Worm (Caenorhabditis elegans) whole organism, L3 larva: ENCODE measurements around the gene F27E5.8.
A peak's percentile ranks its signal among the peaks of the same experiment; 100 is the strongest.

Source experiments
- aly-2 ChIP-seq: fragments of 150-350 bp; optimal IDR thresholded peaks from 2 replicates; lab custom pipeline; 2014; ENCODE audit warnings: missing biosample characterization, missing genetic modification characterization
- ama-1 ChIP-seq: fragments of 150-350 bp; optimal IDR thresholded peaks from 2 replicates; lab custom pipeline; 2018
- ceh-28 ChIP-seq: fragments of 150-350 bp; optimal IDR thresholded peaks from 2 replicates; lab custom pipeline; 2014; ENCODE audit warnings: missing biosample characterization, missing genetic modification reagents, missing genetic modification characterization
- ceh-82 ChIP-seq: fragments of 150-350 bp; optimal IDR thresholded peaks from 2 replicates; lab custom pipeline; 2014; ENCODE audit warnings: missing biosample characterization, missing genetic modification characterization
- daf-12 ChIP-seq: fragments of 150-350 bp; optimal IDR thresholded peaks from 2 replicates; lab custom pipeline; 2014; ENCODE audit warnings: missing biosample characterization, missing genetic modification reagents, missing genetic modification characterization
- egl-27 ChIP-seq: sonication (generic microtip); optimal IDR thresholded peaks from 4 replicates; lab custom pipeline; 2017; ENCODE audit warnings: missing biosample characterization, missing genetic modification reagents, missing genetic modification characterization
- egl-5 ChIP-seq: fragments of 150-350 bp; optimal IDR thresholded peaks from 2 replicates; lab custom pipeline; 2017; ENCODE audit warnings: missing biosample characterization, missing genetic modification reagents, missing genetic modification characterization, inconsistent platforms
- elt-1 ChIP-seq: fragments of 150-350 bp; optimal IDR thresholded peaks from 2 replicates; lab custom pipeline; 2014; ENCODE audit warnings: missing biosample characterization, missing genetic modification characterization
- elt-2 ChIP-seq: sonication (generic microtip); optimal IDR thresholded peaks from 2 replicates; lab custom pipeline; 2016; ENCODE audit warnings: missing genetic modification reagents, mild to moderate bottlenecking, missing genetic modification characterization, missing compliant biosample characterization
- fos-1 ChIP-seq: fragments of 150-350 bp; optimal IDR thresholded peaks from 2 replicates; lab custom pipeline; 2014; ENCODE audit warnings: missing biosample characterization, missing genetic modification characterization
- hmg-11 ChIP-seq: sonication (generic microtip); optimal IDR thresholded peaks from 2 replicates; lab custom pipeline; 2016; ENCODE audit warnings: missing genetic modification characterization, missing compliant biosample characterization
- jun-1 ChIP-seq: fragments of 150-350 bp; optimal IDR thresholded peaks from 2 replicates; lab custom pipeline; 2014; ENCODE audit warnings: missing biosample characterization, missing genetic modification reagents, missing genetic modification characterization
- lin-39 ChIP-seq: fragments of 150-350 bp; optimal IDR thresholded peaks from 2 replicates; lab custom pipeline; 2018; ENCODE audit warnings: missing biosample characterization, missing genetic modification reagents, missing genetic modification characterization
- lsy-12 ChIP-seq: sonication (generic microtip); optimal IDR thresholded peaks from 2 replicates; lab custom pipeline; 2016; ENCODE audit warnings: mild to moderate bottlenecking, missing genetic modification characterization, missing compliant biosample characterization
- mdl-1 ChIP-seq: fragments of 150-350 bp; optimal IDR thresholded peaks from 2 replicates; lab custom pipeline; 2014; ENCODE audit warnings: missing biosample characterization, missing genetic modification characterization
- mml-1 ChIP-seq: fragments of 150-350 bp; sonication (generic microtip); optimal IDR thresholded peaks from 3 replicates; lab custom pipeline; 2014; ENCODE audit warnings: missing biosample characterization, missing genetic modification characterization
- nfya-1 ChIP-seq: sonication (generic microtip); optimal IDR thresholded peaks from 2 replicates; lab custom pipeline; 2017; ENCODE audit warnings: missing genetic modification characterization, mild to moderate bottlenecking, missing compliant biosample characterization, antibody characterized with exemption, moderate library complexity; ENCODE audit not compliant: insufficient read depth
- nhr-11 ChIP-seq: fragments of 150-350 bp; optimal IDR thresholded peaks from 2 replicates; lab custom pipeline; 2014; ENCODE audit warnings: missing biosample characterization, missing genetic modification characterization
- nhr-25 ChIP-seq: sonication (generic microtip); optimal IDR thresholded peaks from 2 replicates; lab custom pipeline; 2017; ENCODE audit warnings: missing biosample characterization, missing genetic modification characterization
- nhr-28 ChIP-seq: fragments of 150-350 bp; optimal IDR thresholded peaks from 2 replicates; lab custom pipeline; 2014; ENCODE audit warnings: missing biosample characterization, missing genetic modification characterization
- nhr-43 ChIP-seq: sonication (generic microtip); optimal IDR thresholded peaks from 2 replicates; lab custom pipeline; 2016; ENCODE audit warnings: mild to moderate bottlenecking, missing genetic modification characterization, missing compliant biosample characterization; ENCODE audit not compliant: poor library complexity, severe bottlenecking
- nhr-76 ChIP-seq: fragments of 150-350 bp; sonication (generic microtip); optimal IDR thresholded peaks from 5 replicates; lab custom pipeline; 2014; ENCODE audit warnings: missing biosample characterization, missing genetic modification characterization
- nhr-77 ChIP-seq: fragments of 150-350 bp; optimal IDR thresholded peaks from 2 replicates; lab custom pipeline; 2014; ENCODE audit warnings: missing biosample characterization, missing genetic modification characterization
- pha-4 ChIP-seq: fragments of 150-350 bp; optimal IDR thresholded peaks from 2 replicates; lab custom pipeline; 2014; ENCODE audit warnings: missing biosample characterization, missing genetic modification reagents, missing genetic modification characterization
- pqm-1 ChIP-seq: fragments of 150-350 bp; optimal IDR thresholded peaks from 2 replicates; lab custom pipeline; 2017; ENCODE audit warnings: missing biosample characterization, missing genetic modification characterization, inconsistent platforms
- skn-1 ChIP-seq: fragments of 150-350 bp; optimal IDR thresholded peaks from 2 replicates; lab custom pipeline; 2014; ENCODE audit warnings: missing biosample characterization, missing genetic modification characterization
- snpc-4 ChIP-seq: fragments of 150-350 bp; optimal IDR thresholded peaks from 2 replicates; lab custom pipeline; 2014; ENCODE audit warnings: missing biosample characterization, missing genetic modification characterization
- unc-62 ChIP-seq: fragments of 150-350 bp; sonication (generic microtip); optimal IDR thresholded peaks from 4 replicates; lab custom pipeline; 2014; ENCODE audit warnings: missing biosample characterization, missing genetic modification reagents, missing genetic modification characterization
- ztf-11 ChIP-seq: fragments of 150-350 bp; optimal IDR thresholded peaks from 2 replicates; lab custom pipeline; 2014; ENCODE audit warnings: missing biosample characterization, missing genetic modification characterization
- ztf-4 ChIP-seq: fragments of 150-350 bp; optimal IDR thresholded peaks from 2 replicates; lab custom pipeline; 2014; ENCODE audit warnings: missing biosample characterization, missing genetic modification characterization

The F27E5.8 gene

ce11 chrII:10139177-10139640 is 11.9 kb upstream of the F27E5.8 start, which contains the start of gene asah-2:
TSS of gene asah-2 (plus strand) at chrII:10139590.
- TF ChIP-seq egl-5 (no peak), pqm-1 (tag; lab: Kevin White, UChicago) (peak; percentile 72), ama-1 (lab: Kevin White, UChicago) (no peak), jun-1 (peak; percentile 61), pha-4 (tag; lab: Kevin White, UChicago) (peak; percentile 24), elt-2 (peak; percentile 81), snpc-4 (tag; lab: Kevin White, UChicago) (no peak), elt-1 (tag; lab: Kevin White, UChicago) (no peak), unc-62 (no peak)

ce11 chrII:10137358-10137757 is 10.1 kb upstream of the F27E5.8 start, which contains the start of gene phg-1:
TSS of gene phg-1 (plus strand) at chrII:10137658.
- TF ChIP-seq egl-27 (tag; lab: Kevin White, UChicago) (no peak), nfya-1 (tag; lab: Kevin White, UChicago) (no peak)
- TF ChIP-seq, all 47 proteins: peak for 0

ce11 chrII:10136771-10137170 is 9.5 kb upstream of the F27E5.8 start:
- no peak for TF ChIP-seq hmg-11 (tag; lab: Kevin White, UChicago)
- TF ChIP-seq nhr-76 (tag; lab: Kevin White, UChicago), result no peak
- TF ChIP-seq pha-4 (tag; lab: Kevin White, UChicago), result peak; percentile 22

- TF ChIP-seq egl-5 (no peak), pqm-1 (tag; lab: Kevin White, UChicago) (peak; percentile 93), skn-1 (tag; lab: Kevin White, UChicago) (peak; percentile 14), lsy-12 (tag; lab: Kevin White, UChicago) (no peak), nfya-1 (tag; lab: Kevin White, UChicago) (no peak), pha-4 (tag; lab: Kevin White, UChicago) (peak; percentile 68), jun-1 (peak; percentile 47), nhr-76 (tag; lab: Kevin White, UChicago) (no peak), snpc-4 (tag; lab: Kevin White, UChicago) (no peak), nhr-11 (tag; lab: Kevin White, UChicago) (no peak), fos-1 (peak; percentile 16), nhr-77 (tag; lab: Kevin White, UChicago) (no peak), elt-2 (peak; percentile 95)
Observed at ce11 chrII:10134285-10134995, 7.2 kb upstream of the F27E5.8 start, which contains the start of gene F27E5.9. TSS of gene F27E5.9 (plus strand) at chrII:10134945.

ce11 chrII:10132818-10133217 is 5.5 kb upstream of the F27E5.8 start:
- TF ChIP-seq nhr-25 (tag; lab: Kevin White, UChicago), result no peak
- peak; percentile 39 for TF ChIP-seq nhr-11 (tag; lab: Kevin White, UChicago)

- TF ChIP-seq pqm-1 (tag; lab: Kevin White, UChicago) (no peak), aly-2 (tag; lab: Kevin White, UChicago) (no peak), mml-1 (no peak), ceh-82 (tag; lab: Kevin White, UChicago) (no peak), ceh-28 (tag; lab: Kevin White, UChicago) (no peak), elt-2 (no peak), nhr-43 (tag; lab: Kevin White, UChicago) (no peak), ztf-4 (tag; lab: Kevin White, UChicago) (no peak), egl-27 (tag; lab: Kevin White, UChicago) (no peak), lin-39 (no peak), nhr-28 (tag; lab: Kevin White, UChicago) (no peak), skn-1 (tag; lab: Kevin White, UChicago) (no peak), nhr-77 (tag; lab: Kevin White, UChicago) (no peak), ztf-11 (tag; lab: Kevin White, UChicago) (no peak), mdl-1 (tag; lab: Kevin White, UChicago) (no peak), ama-1 (lab: Kevin White, UChicago) (no peak), daf-12 (tag; lab: Kevin White, UChicago) (no peak), pha-4 (tag; lab: Kevin White, UChicago) (no peak)
- TF ChIP-seq, all 47 proteins: peak for 0
Observed at ce11 chrII:10131760-10132159, 4.5 kb upstream of the F27E5.8 start, which contains the start of gene F27E5.5. TSS of gene F27E5.5 (minus strand) at chrII:10131860.
